Fruit fly (Drosophila melanogaster) whole organism, pupa: ENCODE measurements around the gene alpha-Est8.

Experiments
- CG10348 ChIP-seq: fragments of 200-800 bp; sonication (Bioruptor generic); IDR thresholded peaks from 2 replicates; pipeline ENCODE4 v1.3.6; 2022; ENCODE audit warnings: missing biosample characterization, missing genetic modification characterization
- CG12605 ChIP-seq: fragments of 200-800 bp; sonication (Bioruptor generic); IDR thresholded peaks from 2 replicates; pipeline ENCODE4 v1.3.6; 2022; ENCODE audit warnings: missing biosample characterization, missing genetic modification characterization
- CG13204 ChIP-seq: fragments of 200-800 bp; sonication (Bioruptor generic); optimal IDR thresholded peaks from 2 replicates; lab custom pipeline; 2018; ENCODE audit warnings: missing biosample characterization, mild to moderate bottlenecking, missing genetic modification characterization, moderate library complexity
- CG14655 ChIP-seq: fragments of 200-800 bp; sonication (Bioruptor generic); optimal IDR thresholded peaks from 3 replicates; lab custom pipeline; 2017; ENCODE audit warnings: mild to moderate bottlenecking, missing biosample characterization, missing genetic modification reagents, missing genetic modification characterization
- CG15710 ChIP-seq: fragments of 200-800 bp; sonication (Bioruptor generic); optimal IDR thresholded peaks from 2 replicates; lab custom pipeline; 2018; ENCODE audit warnings: missing biosample characterization, mild to moderate bottlenecking, missing genetic modification characterization, moderate library complexity
- CG17806 ChIP-seq: fragments of 200-800 bp; sonication (Bioruptor generic); optimal IDR thresholded peaks from 2 replicates; lab custom pipeline; 2018; ENCODE audit warnings: missing biosample characterization, mild to moderate bottlenecking, missing genetic modification characterization, moderate library complexity
- CG32121 ChIP-seq: fragments of 200-800 bp; sonication (Bioruptor generic); IDR thresholded peaks from 2 replicates; pipeline ENCODE4 v1.3.6; 2022; ENCODE audit warnings: missing biosample characterization, missing genetic modification characterization
- CG34367 ChIP-seq: fragments of 200-800 bp; sonication (Bioruptor generic); optimal IDR thresholded peaks from 2 replicates; lab custom pipeline; 2018; ENCODE audit warnings: missing biosample characterization, mild to moderate bottlenecking, missing genetic modification characterization
- CG4496 ChIP-seq: fragments of 200-800 bp; sonication (Bioruptor generic); IDR thresholded peaks from 3 replicates; pipeline ENCODE4 v1.3.6; 2022; ENCODE audit warnings: missing biosample characterization, missing genetic modification characterization
- CG8159 ChIP-seq: fragments of 200-800 bp; sonication (Bioruptor generic); optimal IDR thresholded peaks from 3 replicates; lab custom pipeline; 2018; ENCODE audit warnings: missing biosample characterization, mild to moderate bottlenecking, missing genetic modification characterization, moderate library complexity
- CG8301 ChIP-seq: fragments of 200-800 bp; sonication (Bioruptor generic); optimal IDR thresholded peaks from 2 replicates; lab custom pipeline; 2018; ENCODE audit warnings: missing biosample characterization, mild to moderate bottlenecking, missing genetic modification characterization
- CG9948 ChIP-seq: fragments of 200-800 bp; sonication (Bioruptor generic); optimal IDR thresholded peaks from 2 replicates; lab custom pipeline; 2018; ENCODE audit warnings: missing biosample characterization, mild to moderate bottlenecking, missing genetic modification characterization, moderate library complexity
- D1 ChIP-seq: fragments of 200-800 bp; sonication (Bioruptor generic); optimal IDR thresholded peaks from 2 replicates; lab custom pipeline; 2018; ENCODE audit warnings: missing biosample characterization, mild to moderate bottlenecking, missing genetic modification characterization, moderate library complexity
- EcR ChIP-seq: fragments of 200-800 bp; sonication (Bioruptor generic); optimal IDR thresholded peaks from 3 replicates; lab custom pipeline; 2019; ENCODE audit warnings: missing biosample characterization, missing genetic modification characterization, mild to moderate bottlenecking, moderate library complexity, missing genetic modification reagents
- Ets98B ChIP-seq: fragments of 200-800 bp; sonication (Bioruptor generic); IDR thresholded peaks from 2 replicates; pipeline ENCODE4 v1.3.6; 2022; ENCODE audit warnings: missing biosample characterization, missing genetic modification characterization
- Pif1A ChIP-seq: fragments of 200-800 bp; sonication (Bioruptor generic); optimal IDR thresholded peaks from 3 replicates; lab custom pipeline; 2016; ENCODE audit warnings: missing biosample characterization, missing genetic modification characterization
- Pif1B ChIP-seq: fragments of 200-800 bp; sonication (Bioruptor generic); optimal IDR thresholded peaks from 3 replicates; lab custom pipeline; 2016; ENCODE audit warnings: missing biosample characterization, missing genetic modification characterization
- Snoo ChIP-seq: fragments of 200-800 bp; sonication (Bioruptor generic); optimal IDR thresholded peaks from 3 replicates; lab custom pipeline; 2017; ENCODE audit warnings: missing biosample characterization, mild to moderate bottlenecking, missing genetic modification characterization, inconsistent platforms
- fd96Ca ChIP-seq: fragments of 200-800 bp; sonication (Bioruptor generic); IDR thresholded peaks from 3 replicates; pipeline ENCODE4 v1.3.6; 2022; ENCODE audit warnings: missing biosample characterization, missing genetic modification characterization
- gl ChIP-seq: fragments of 200-800 bp; sonication (Bioruptor generic); optimal IDR thresholded peaks from 2 replicates; lab custom pipeline; 2018; ENCODE audit warnings: missing biosample characterization, mild to moderate bottlenecking, missing genetic modification characterization
- rn ChIP-seq: fragments of 200-800 bp; sonication (Bioruptor generic); IDR thresholded peaks from 2 replicates; pipeline ENCODE4 v1.3.6; 2022; ENCODE audit warnings: missing biosample characterization, missing genetic modification characterization

alpha-Est8 gene

dm6 chr3R:7473767-7474254 lies 41.7 kb downstream of the alpha-Est8 start, which contains the start of gene CG1142:
TSS of gene CG1142 (minus strand) at chr3R:7473781.
- TF ChIP-seq CG13204, result peak; percentile 84
- peak; percentile 86 for TF ChIP-seq Pif1A (GFP tag; lab: Kevin White, UChicago)
- peak; percentile 99 for TF ChIP-seq CG15710 (tag; lab: Kevin White, UChicago)
- peak; percentile 73; the same call in 2 of the 3 replicates for TF ChIP-seq fd96Ca (GFP tag; lab: Robert Waterston, UW)
- TF ChIP-seq CG14655 (GFP tag; lab: Kevin White, UChicago), result peak; percentile 97
- peak; percentile 95 for TF ChIP-seq gl (tag; lab: Kevin White, UChicago)
- peak; percentile 99 for TF ChIP-seq CG12605
- peak; percentile 92 for TF ChIP-seq CG10348 (GFP tag; lab: Robert Waterston, UW)
- TF ChIP-seq Pif1B (GFP tag; lab: Kevin White, UChicago), result peak; percentile 89
- TF ChIP-seq CG8159 (tag; lab: Kevin White, UChicago), result peak; percentile 99
- TF ChIP-seq CG32121 (GFP tag; lab: Robert Waterston, UW), result peak; percentile 98
- TF ChIP-seq EcR (GFP tag; lab: Kevin White, UChicago), result peak; percentile 52
- TF ChIP-seq CG8301 (tag; lab: Kevin White, UChicago), result peak; percentile 98
- peak; percentile 92 for TF ChIP-seq Snoo (tag; lab: Kevin White, UChicago)
- TF ChIP-seq Ets98B (GFP tag; lab: Robert Waterston, UW), result peak; percentile 98
- TF ChIP-seq rn (GFP tag; lab: Robert Waterston, UW), result peak; percentile 97
- peak; percentile 95 for TF ChIP-seq D1 (tag; lab: Kevin White, UChicago)
- peak; percentile 99 for TF ChIP-seq CG4496 (GFP tag; lab: Robert Waterston, UW)
- peak; percentile 99 for TF ChIP-seq CG34367 (tag; lab: Kevin White, UChicago)
- TF ChIP-seq CG17806 (tag; lab: Kevin White, UChicago), result peak; percentile 99
- TF ChIP-seq CG9948 (tag; lab: Kevin White, UChicago), result peak; percentile 98
- TF ChIP-seq, all 21 proteins: peak for 21

- TF ChIP-seq Pif1A (GFP tag; lab: Kevin White, UChicago) (no peak), Snoo (tag; lab: Kevin White, UChicago) (no peak), D1 (tag; lab: Kevin White, UChicago) (no peak), gl (tag; lab: Kevin White, UChicago) (no peak), CG14655 (GFP tag; lab: Kevin White, UChicago) (no peak), CG15710 (tag; lab: Kevin White, UChicago) (no peak), CG8159 (tag; lab: Kevin White, UChicago) (no peak), CG8301 (tag; lab: Kevin White, UChicago) (no peak), fd96Ca (GFP tag; lab: Robert Waterston, UW) (no peak), CG4496 (GFP tag; lab: Robert Waterston, UW) (no peak)
These were observed 43.6 kb downstream of the alpha-Est8 start for dm6 chr3R:7471894-7472293.
